Fruit fly (Drosophila melanogaster) whole organism, embryonic: ENCODE results near the gene CG43922.

Experiments
- Aef1 ChIP-seq: fragments of 200-800 bp; sonication (Bioruptor generic); IDR thresholded peaks from 3 replicates; pipeline ENCODE4 v1.3.6; 2022; ENCODE audit warnings: missing biosample characterization, missing genetic modification characterization
- B-H1 ChIP-seq: fragments of 200-800 bp; sonication (Bioruptor generic); IDR thresholded peaks from 3 replicates; pipeline ENCODE4 v1.3.6; 2022; ENCODE audit warnings: missing biosample characterization, missing genetic modification characterization
- Bteb2 ChIP-seq: fragments of 200-800 bp; sonication (Bioruptor generic); optimal IDR thresholded peaks from 2 replicates; lab custom pipeline; 2016; ENCODE audit warnings: missing biosample characterization, missing genetic modification characterization
- CG13296 ChIP-seq: fragments of 200-800 bp; sonication (Bioruptor generic); optimal IDR thresholded peaks from 3 replicates; lab custom pipeline; 2018; ENCODE audit warnings: missing biosample characterization, mild to moderate bottlenecking, missing genetic modification characterization
- CG13894 ChIP-seq: fragments of 200-800 bp; sonication (Bioruptor generic); optimal IDR thresholded peaks from 3 replicates; lab custom pipeline; 2018; ENCODE audit warnings: missing biosample characterization, mild to moderate bottlenecking, missing genetic modification characterization, moderate library complexity
- CG14710 ChIP-seq: fragments of 200-800 bp; sonication (Bioruptor generic); optimal IDR thresholded peaks from 3 replicates; lab custom pipeline; 2019; ENCODE audit warnings: missing biosample characterization, mild to moderate bottlenecking, missing genetic modification characterization, moderate library complexity
- CG17361 ChIP-seq: fragments of 200-800 bp; sonication (Bioruptor generic); IDR thresholded peaks from 3 replicates; pipeline ENCODE4 v1.3.6; 2022; ENCODE audit warnings: missing biosample characterization, missing genetic modification characterization
- CG17802 ChIP-seq: fragments of 200-800 bp; sonication (Bioruptor generic); optimal IDR thresholded peaks from 2 replicates; lab custom pipeline; 2018; ENCODE audit warnings: missing biosample characterization, mild to moderate bottlenecking, missing genetic modification characterization, moderate library complexity
- CG18476 ChIP-seq: fragments of 200-800 bp; sonication (Bioruptor generic); optimal IDR thresholded peaks from 2 replicates; lab custom pipeline; 2016; ENCODE audit warnings: missing biosample characterization, mild to moderate bottlenecking, missing genetic modification characterization
- CG2202 ChIP-seq: fragments of 200-800 bp; sonication (Bioruptor generic); optimal IDR thresholded peaks from 2 replicates; lab custom pipeline; 2018; ENCODE audit warnings: missing biosample characterization, mild to moderate bottlenecking, missing genetic modification characterization
- CG34376 ChIP-seq: fragments of 200-800 bp; sonication (Bioruptor generic); optimal IDR thresholded peaks from 2 replicates; lab custom pipeline; 2018; ENCODE audit warnings: missing biosample characterization, mild to moderate bottlenecking, missing genetic modification characterization
- CG6683 ChIP-seq: fragments of 200-800 bp; sonication (Bioruptor generic); optimal IDR thresholded peaks from 2 replicates; lab custom pipeline; 2017; ENCODE audit warnings: missing biosample characterization, mild to moderate bottlenecking, missing genetic modification characterization, missing genetic modification reagents
- CG7271 ChIP-seq: fragments of 200-800 bp; sonication (Bioruptor generic); optimal IDR thresholded peaks from 2 replicates; lab custom pipeline; 2018; ENCODE audit warnings: missing biosample characterization, mild to moderate bottlenecking, missing genetic modification characterization, moderate library complexity
- CG7987 ChIP-seq: fragments of 200-800 bp; sonication (Bioruptor generic); optimal IDR thresholded peaks from 2 replicates; lab custom pipeline; 2018; ENCODE audit warnings: missing biosample characterization, mild to moderate bottlenecking, missing genetic modification characterization, moderate library complexity
- CG8290 ChIP-seq, 3 experiments: fragments of 200-800 bp; sonication (Bioruptor generic); optimal IDR thresholded peaks; 2 replicates each; lab custom pipeline; 2016 to 2019; ENCODE audit warnings: missing biosample characterization in 3 of 3, missing genetic modification characterization in 3 of 3, mild to moderate bottlenecking in 2 of 3, moderate library complexity in 1 of 3
- CG8388 ChIP-seq: fragments of 200-800 bp; sonication (Bioruptor generic); optimal IDR thresholded peaks from 2 replicates; lab custom pipeline; 2019; ENCODE audit warnings: missing biosample characterization, mild to moderate bottlenecking, missing genetic modification characterization, moderate library complexity
- CG9437 ChIP-seq: fragments of 200-800 bp; sonication (Bioruptor generic); optimal IDR thresholded peaks from 2 replicates; lab custom pipeline; 2018; ENCODE audit warnings: missing biosample characterization, mild to moderate bottlenecking, missing genetic modification characterization
- CTCF ChIP-seq: fragments of 200-800 bp; sonication (Bioruptor generic); optimal IDR thresholded peaks from 2 replicates; lab custom pipeline; 2017; ENCODE audit warnings: missing biosample characterization, mild to moderate bottlenecking, missing genetic modification characterization, moderate library complexity
- D ChIP-seq, 2 experiments: fragments of 200-800 bp in 1 of 2; fragments of >200 bp in 1 of 2; sonication (Bioruptor generic) in 1 of 2; optimal IDR thresholded peaks; 2 replicates in 1 of 2; 3 replicates in 1 of 2; lab custom pipeline; 2017; ENCODE audit warnings: mild to moderate bottlenecking in 1 of 2, missing biosample characterization in 1 of 2, missing genetic modification characterization in 1 of 2, missing genetic modification reagents in 1 of 2
- Dek ChIP-seq: fragments of 200-800 bp; sonication (Bioruptor generic); optimal IDR thresholded peaks from 3 replicates; lab custom pipeline; 2019; ENCODE audit warnings: missing biosample characterization, mild to moderate bottlenecking, missing genetic modification characterization, moderate library complexity
- E2f1 ChIP-seq: fragments of 200-800 bp; sonication (Bioruptor generic); IDR thresholded peaks from 2 replicates; pipeline ENCODE4 v1.3.6; 2022; ENCODE audit warnings: missing biosample characterization, missing genetic modification characterization
- Ets65A ChIP-seq: fragments of 200-800 bp; sonication (Bioruptor generic); peaks from one replicate; lab custom pipeline; 2016; ENCODE audit warnings: missing biosample characterization, missing genetic modification characterization
- Lhr ChIP-seq: fragments of 200-800 bp; sonication (Bioruptor generic); optimal IDR thresholded peaks from 3 replicates; lab custom pipeline; 2017; ENCODE audit warnings: mild to moderate bottlenecking, missing biosample characterization, missing genetic modification reagents, missing genetic modification characterization
- Max ChIP-seq: fragments of 200-800 bp; sonication (Bioruptor generic); optimal IDR thresholded peaks from 2 replicates; lab custom pipeline; 2016; ENCODE audit warnings: missing biosample characterization, mild to moderate bottlenecking, missing genetic modification characterization
- Mrtf ChIP-seq: fragments of 200-800 bp; sonication (Bioruptor generic); IDR thresholded peaks from 3 replicates; pipeline ENCODE4 v1.3.6; 2022; ENCODE audit warnings: missing biosample characterization, missing genetic modification characterization
- Opbp ChIP-seq: fragments of 200-800 bp; sonication (Bioruptor generic); IDR thresholded peaks from 3 replicates; pipeline ENCODE4 v1.3.6; 2022; ENCODE audit warnings: missing biosample characterization, missing genetic modification characterization; ENCODE audit not compliant: partially characterized antibody
- Scr ChIP-seq: fragments of 200-800 bp; sonication (Bioruptor generic); IDR thresholded peaks from 2 replicates; pipeline ENCODE4 v1.3.6; 2022; ENCODE audit warnings: missing biosample characterization, missing genetic modification characterization; ENCODE audit not compliant: partially characterized antibody
- Sox102F ChIP-seq: fragments of 200-800 bp; sonication (Bioruptor generic); optimal IDR thresholded peaks from 2 replicates; lab custom pipeline; 2018; ENCODE audit warnings: missing biosample characterization, mild to moderate bottlenecking, missing genetic modification characterization, moderate library complexity
- Trl ChIP-seq, 3 experiments: fragments of >200 bp in 2 of 3; fragments of 200-800 bp in 1 of 3; sonication (Bioruptor generic) in 1 of 3; optimal IDR thresholded peaks; 2 replicates in 1 of 3; 3 replicates in 2 of 3; lab custom pipeline; 2016 to 2017; ENCODE audit warnings: missing biosample characterization in 1 of 3, missing genetic modification characterization in 1 of 3
- ac ChIP-seq: fragments of 200-800 bp; sonication (Bioruptor generic); optimal IDR thresholded peaks from 3 replicates; lab custom pipeline; 2017; ENCODE audit warnings: missing biosample characterization, mild to moderate bottlenecking, missing genetic modification characterization
- bbx ChIP-seq: fragments of 200-800 bp; sonication (Bioruptor generic); IDR thresholded peaks from 2 replicates; pipeline ENCODE4 v1.3.6; 2022; ENCODE audit warnings: missing biosample characterization, missing genetic modification characterization; ENCODE audit not compliant: partially characterized antibody
- chm ChIP-seq: fragments of 200-800 bp; sonication (Bioruptor generic); IDR thresholded peaks from 2 replicates; pipeline ENCODE4 v1.3.6; 2022; ENCODE audit warnings: missing biosample characterization, missing genetic modification characterization
- chn ChIP-seq: fragments of 200-800 bp; sonication (Bioruptor generic); optimal IDR thresholded peaks from 2 replicates; lab custom pipeline; 2016; ENCODE audit warnings: missing biosample characterization, missing genetic modification characterization
- ci ChIP-seq: fragments of 200-800 bp; sonication (Bioruptor generic); IDR thresholded peaks from 3 replicates; pipeline ENCODE4 v1.3.6; 2022; ENCODE audit warnings: missing biosample characterization, missing genetic modification characterization
- crc ChIP-seq: fragments of 200-800 bp; sonication (Bioruptor generic); optimal IDR thresholded peaks from 2 replicates; lab custom pipeline; 2016; ENCODE audit warnings: missing biosample characterization, missing genetic modification characterization
- exex ChIP-seq: fragments of 200-800 bp; sonication (Bioruptor generic); optimal IDR thresholded peaks from 4 replicates; lab custom pipeline; 2018; ENCODE audit warnings: missing biosample characterization, mild to moderate bottlenecking, missing genetic modification characterization, moderate library complexity
- fd102C ChIP-seq: fragments of 200-800 bp; sonication (Bioruptor generic); optimal IDR thresholded peaks from 2 replicates; lab custom pipeline; 2018; ENCODE audit warnings: missing biosample characterization, mild to moderate bottlenecking, missing genetic modification characterization, moderate library complexity
- gcm2 ChIP-seq: fragments of 200-800 bp; sonication (Bioruptor generic); optimal IDR thresholded peaks from 2 replicates; lab custom pipeline; 2016; ENCODE audit warnings: missing biosample characterization, missing genetic modification characterization
- klu ChIP-seq: fragments of 200-800 bp; sonication (Bioruptor generic); IDR thresholded peaks from 2 replicates; pipeline ENCODE4 v1.3.6; 2022; ENCODE audit warnings: missing biosample characterization, missing genetic modification characterization
- lola ChIP-seq, 3 experiments: fragments of >200 bp in 2 of 3; fragments of 200-800 bp in 1 of 3; sonication (Bioruptor generic) in 1 of 3; optimal IDR thresholded peaks; 2 replicates each; lab custom pipeline; 2017 to 2019; ENCODE audit warnings: missing biosample characterization in 3 of 3, missing genetic modification characterization in 3 of 3, mild to moderate bottlenecking in 1 of 3, moderate library complexity in 1 of 3
- nmo ChIP-seq: fragments of 200-800 bp; sonication (Bioruptor generic); optimal IDR thresholded peaks from 2 replicates; lab custom pipeline; 2018; ENCODE audit warnings: missing biosample characterization, mild to moderate bottlenecking, missing genetic modification characterization, moderate library complexity
- odd ChIP-seq: fragments of 200-800 bp; sonication (Bioruptor generic); optimal IDR thresholded peaks from 2 replicates; lab custom pipeline; 2017; ENCODE audit warnings: missing biosample characterization, mild to moderate bottlenecking, missing genetic modification characterization
- phol ChIP-seq: fragments of 200-800 bp; sonication (Bioruptor generic); optimal IDR thresholded peaks from 3 replicates; lab custom pipeline; 2018; ENCODE audit warnings: missing biosample characterization, mild to moderate bottlenecking, missing genetic modification characterization, moderate library complexity
- sc ChIP-seq, 3 experiments: fragments of >200 bp in 2 of 3; fragments of 200-800 bp in 1 of 3; sonication (Bioruptor generic) in 1 of 3; optimal IDR thresholded peaks; 2 replicates in 2 of 3; 3 replicates in 1 of 3; lab custom pipeline; 2017; ENCODE audit warnings: mild to moderate bottlenecking in 1 of 3, missing biosample characterization in 1 of 3, missing genetic modification characterization in 1 of 3, missing genetic modification reagents in 1 of 3
- stc ChIP-seq: fragments of 200-800 bp; sonication (Bioruptor generic); IDR thresholded peaks from 2 replicates; pipeline ENCODE4 v1.3.6; 2022; ENCODE audit warnings: missing biosample characterization, missing genetic modification characterization
- usp ChIP-seq: fragments of >200 bp; optimal IDR thresholded peaks from 2 replicates; lab custom pipeline; 2017; ENCODE audit warnings: missing biosample characterization, missing genetic modification characterization
- zfh1 ChIP-seq: fragments of 200-800 bp; sonication (Bioruptor generic); IDR thresholded peaks from 3 replicates; pipeline ENCODE4 v1.3.6; 2022; ENCODE audit warnings: missing biosample characterization, missing genetic modification characterization

Gene CG43922

DNA sequence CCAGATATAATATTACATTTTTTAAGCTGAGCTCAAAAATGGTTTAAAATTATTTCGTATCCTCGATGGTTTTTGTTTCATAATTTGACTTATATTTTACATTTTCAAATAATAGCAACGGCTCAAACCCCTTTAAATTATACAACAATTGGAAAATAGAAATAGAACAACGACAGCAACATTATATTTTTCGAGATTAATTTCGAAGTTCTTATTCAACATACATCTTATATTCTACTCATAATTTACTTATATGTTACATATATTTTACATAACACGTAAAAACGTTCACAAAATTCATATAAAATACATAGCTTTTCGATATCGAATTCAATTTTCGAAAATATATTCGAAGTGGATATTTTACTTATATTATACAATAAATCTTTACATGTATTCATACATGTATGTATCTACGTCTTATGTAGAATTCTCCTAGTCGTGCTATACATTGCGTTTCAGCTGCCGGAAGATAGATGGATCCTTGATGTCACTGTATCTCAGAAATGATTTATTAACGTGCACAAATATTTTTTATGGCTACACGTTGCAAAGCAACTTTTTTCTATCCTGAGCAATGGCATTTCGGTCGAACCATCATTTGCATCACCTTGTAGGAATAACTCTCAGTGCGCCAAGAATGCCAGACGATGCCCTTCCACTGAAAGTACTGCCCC, 48.3 kb upstream of the CG43922 start (continued):
- TF ChIP-seq Opbp (GFP tag; lab: Robert Waterston, UW) (peak; percentile 60; the same call in 2 of the 3 replicates), CG13894 (tag; lab: Kevin White, UChicago) (no peak), exex (tag; lab: Kevin White, UChicago) (no peak), crc (GFP tag; lab: Kevin White, UChicago) (no peak), E2f1 (GFP tag; lab: Robert Waterston, UW) (no peak), Lhr (GFP tag; lab: Kevin White, UChicago) (peak; percentile 45), klu (GFP tag; lab: Robert Waterston, UW) (no peak), CG9437 (GFP tag; lab: Kevin White, UChicago) (no peak), CG17802 (tag; lab: Kevin White, UChicago) (peak; percentile 60), Aef1 (GFP tag; lab: Robert Waterston, UW) (no peak), odd (GFP tag; lab: Kevin White, UChicago) (no peak), phol (tag; lab: Kevin White, UChicago) (peak; percentile 57), ac (GFP tag; lab: Kevin White, UChicago) (no peak), CG13296 (GFP tag; lab: Kevin White, UChicago) (peak; percentile 33), stc (GFP tag; lab: Robert Waterston, UW) (peak; percentile 51; the same call in 1 of the 2 replicates), Ets65A (GFP tag; lab: Kevin White, UChicago) (peak; percentile 82), lola (GFP tag; optimal IDR thresholded peaks at IDR 0.05; lab: Kevin White, UChicago) (peak in 1 of 3 experiments; percentile 15), ci (GFP tag; lab: Robert Waterston, UW) (peak; percentile 85; the same call in 2 of the 3 replicates), CG7271 (peak; percentile 42), gcm2 (GFP tag; lab: Kevin White, UChicago) (no peak), Max (GFP tag; lab: Kevin White, UChicago) (no peak), fd102C (GFP tag; lab: Kevin White, UChicago) (peak; percentile 45), D (optimal IDR thresholded peaks at IDR 0.05; lab: Kevin White, UChicago) (no peak), D (GFP tag; optimal IDR thresholded peaks at IDR 0.05; lab: Kevin White, UChicago) (no peak), sc (optimal IDR thresholded peaks at IDR 0.05; lab: Kevin White, UChicago) (no peak), sc (GFP tag; optimal IDR thresholded peaks at IDR 0.05; lab: Kevin White, UChicago) (peak; percentile 5), nmo (GFP tag; lab: Kevin White, UChicago) (peak; percentile 39), CG2202 (tag; lab: Kevin White, UChicago) (no peak), chm (no peak), chn (GFP tag; lab: Kevin White, UChicago) (no peak), B-H1 (GFP tag; lab: Robert Waterston, UW) (no peak; the same call in 2 of the 3 replicates), Bteb2 (no peak), CG18476 (GFP tag; lab: Kevin White, UChicago) (no peak), Mrtf (GFP tag; lab: Robert Waterston, UW) (peak; percentile 22; the same call in 1 of the 3 replicates), CG8388 (GFP tag; lab: Kevin White, UChicago) (no peak), usp (no peak), zfh1 (GFP tag; lab: Robert Waterston, UW) (peak; percentile 69; the same call in 2 of the 3 replicates), CTCF (GFP tag; lab: Kevin White, UChicago) (peak; percentile 94), CG6683 (GFP tag; lab: Kevin White, UChicago) (peak; percentile 27), Sox102F (peak; percentile 53), Dek (no peak), CG34376 (no peak), CG14710 (tag; lab: Kevin White, UChicago) (peak; percentile 62), bbx (GFP tag; lab: Robert Waterston, UW) (peak; percentile 22; the same call in 1 of the 2 replicates), CG17361 (GFP tag; lab: Robert Waterston, UW) (peak; percentile 68; the same call in 2 of the 3 replicates), Trl (optimal IDR thresholded peaks at IDR 0.05; lab: Kevin White, UChicago) (no peak), Trl (GFP tag; optimal IDR thresholded peaks at IDR 0.05; lab: Kevin White, UChicago) (peak; percentile 13), CG7987 (GFP tag; lab: Kevin White, UChicago) (peak; percentile 77), Scr (GFP tag; lab: Robert Waterston, UW) (no peak), CG8290 (GFP tag; optimal IDR thresholded peaks at IDR 0.05; lab: Kevin White, UChicago) (peak; percentile 9), CG8290 (tag; optimal IDR thresholded peaks at IDR 0.05; lab: Kevin White, UChicago) (peak in 1 of 2 experiments; percentile 58)
